Worm (Caenorhabditis elegans) whole organism, young adult: Measurements from ENCODE around the gene W08E12.8.
"Not testable (repeated sequence)": the region's sequence is repeated elsewhere in the genome, so short reads cannot be mapped to it uniquely, and the experiment has no call there.

ENCODE experiments used
- Y53G8AR.9 ChIP-seq: fragments of 200-800 bp; sonication (Bioruptor generic); conservative IDR thresholded peaks from 2 replicates; pipeline ENCODE4 v1.3.6; 2022; ENCODE audit warnings: missing genetic modification reagents, missing genetic modification characterization, missing compliant biosample characterization
- Y67H2A.10 ChIP-seq: fragments of 200-800 bp; sonication (Bioruptor generic); conservative IDR thresholded peaks from 2 replicates; pipeline ENCODE4 v1.3.6; 2022; ENCODE audit warnings: missing genetic modification reagents, missing genetic modification characterization, missing compliant biosample characterization
- ama-1 ChIP-seq, 3 experiments: fragments of 150-350 bp in 1 of 3; sonication (generic microtip) in 2 of 3; optimal IDR thresholded peaks; 2 replicates each; lab custom pipeline; 2014 to 2018; ENCODE audit warnings: missing biosample characterization in 2 of 3, missing genetic modification characterization in 2 of 3, missing genetic modification reagents in 2 of 3
- bed-1 ChIP-seq: fragments of 200-800 bp; sonication (Bioruptor generic); IDR thresholded peaks from 2 replicates; pipeline ENCODE4 v1.3.6; 2022; ENCODE audit warnings: missing genetic modification reagents, missing genetic modification characterization, missing compliant biosample characterization
- cebp-2 ChIP-seq: fragments of 200-800 bp; sonication (Bioruptor generic); IDR thresholded peaks from 2 replicates; pipeline ENCODE4 v1.3.6; 2022; ENCODE audit warnings: missing genetic modification characterization, missing compliant biosample characterization
- ceh-91 ChIP-seq: fragments of 200-800 bp; sonication (Bioruptor generic); IDR thresholded peaks from 2 replicates; pipeline ENCODE4 v1.3.6; 2022; ENCODE audit warnings: missing genetic modification reagents, missing genetic modification characterization, missing compliant biosample characterization
- dox-1 ChIP-seq: fragments of 200-800 bp; sonication (Bioruptor generic); IDR thresholded peaks from 2 replicates; pipeline ENCODE4 v1.3.6; 2022; ENCODE audit warnings: missing genetic modification reagents, missing genetic modification characterization, missing compliant biosample characterization
- dpff-1 ChIP-seq: sonication (generic microtip); optimal IDR thresholded peaks from 2 replicates; lab custom pipeline; 2017; ENCODE audit warnings: mild to moderate bottlenecking, missing genetic modification characterization, missing compliant biosample characterization
- fkh-3 ChIP-seq: sonication (generic microtip); optimal IDR thresholded peaks from 2 replicates; lab custom pipeline; 2016; ENCODE audit warnings: mild to moderate bottlenecking, missing genetic modification characterization, missing compliant biosample characterization
- ztf-26 ChIP-seq: sonication (generic microtip); optimal IDR thresholded peaks from 2 replicates; lab custom pipeline; 2017; ENCODE audit warnings: missing genetic modification characterization, missing compliant biosample characterization

DNA sequence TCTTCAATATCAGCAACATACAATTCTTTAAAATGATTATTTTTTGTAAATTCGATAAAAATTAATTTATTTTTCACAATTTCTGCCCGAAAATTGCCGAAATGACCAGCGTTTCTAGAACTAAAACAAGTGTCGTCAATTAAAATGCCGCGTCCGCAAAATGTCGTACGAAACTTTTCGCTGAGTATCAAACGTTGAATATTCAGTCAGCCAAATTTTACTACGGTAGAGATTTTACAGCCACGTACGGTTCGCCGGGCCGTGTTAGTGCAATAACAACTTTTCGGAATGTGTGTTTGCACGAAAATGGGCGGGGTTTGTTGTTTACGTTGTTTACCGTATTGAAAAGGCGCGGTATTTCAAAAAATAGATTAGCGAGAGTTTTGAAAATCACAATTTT, 21.1 kb downstream of the W08E12.8 start:
- TF ChIP-seq Y67H2A.10 (GFP tag; lab: Robert Waterston, UW): peak; percentile 88
- not testable (repeated sequence) for TF ChIP-seq dpff-1 (tag; lab: Kevin White, UChicago); fkh-3 (tag; lab: Kevin White, UChicago); ama-1 (optimal IDR thresholded peaks at IDR 0.05; lab: Kevin White, UChicago); ama-1 (GFP tag; optimal IDR thresholded peaks at IDR 0.05; lab: Kevin White, UChicago)
- 0 out of 2 replicates have a peak, but pooled peaks have one; percentile 41 for TF ChIP-seq bed-1 (GFP tag; lab: Robert Waterston, UW)
- peak; percentile 99 for TF ChIP-seq Y53G8AR.9 (GFP tag; lab: Robert Waterston, UW)
- peak; percentile 82 for TF ChIP-seq ztf-26 (tag; lab: Kevin White, UChicago)
- TF ChIP-seq ceh-91 (GFP tag; lab: Robert Waterston, UW): peak; percentile 98
- TF ChIP-seq dox-1 (GFP tag; lab: Robert Waterston, UW): peak; percentile 100
- peak; percentile 95; the same call in 1 of the 2 replicates for TF ChIP-seq cebp-2 (GFP tag; lab: Robert Waterston, UW)
